Worm (Caenorhabditis elegans) whole organism, late embryonic: ENCODE data around the gene nhr-60.

Source experiments
- C38D4.7 ChIP-seq: fragments of 200-800 bp; sonication (Bioruptor generic); optimal IDR thresholded peaks from 2 replicates; lab custom pipeline; 2018; ENCODE audit warnings: mild to moderate bottlenecking, missing genetic modification characterization, moderate library complexity, missing compliant biosample characterization
- K02D7.2 ChIP-seq: sonication (generic microtip); optimal IDR thresholded peaks from 2 replicates; lab custom pipeline; 2017; ENCODE audit warnings: mild to moderate bottlenecking, missing genetic modification characterization, missing compliant biosample characterization
- Y22D7AL.16 ChIP-seq: sonication (generic microtip); optimal IDR thresholded peaks from 2 replicates; lab custom pipeline; 2016; ENCODE audit warnings: missing genetic modification characterization, missing compliant biosample characterization
- ahr-1 ChIP-seq: sonication (generic microtip); optimal IDR thresholded peaks from 2 replicates; lab custom pipeline; 2016; ENCODE audit warnings: missing genetic modification characterization, missing compliant biosample characterization
- ama-1 ChIP-seq: fragments of 150-350 bp; optimal IDR thresholded peaks from 2 replicates; lab custom pipeline; 2014
- ceh-19 ChIP-seq: fragments of 200-800 bp; sonication (Bioruptor generic); optimal IDR thresholded peaks from 2 replicates; lab custom pipeline; 2018; ENCODE audit warnings: mild to moderate bottlenecking, missing genetic modification characterization, missing compliant biosample characterization
- ceh-2 ChIP-seq: sonication (generic microtip); optimal IDR thresholded peaks from 2 replicates; lab custom pipeline; 2016; ENCODE audit warnings: missing genotype, missing genetic modification characterization, missing compliant biosample characterization
- ceh-22 ChIP-seq: sonication (generic microtip); optimal IDR thresholded peaks from 2 replicates; lab custom pipeline; 2017; ENCODE audit warnings: missing biosample characterization, missing genetic modification characterization
- ceh-24 ChIP-seq: sonication (generic microtip); optimal IDR thresholded peaks from 2 replicates; lab custom pipeline; 2016; ENCODE audit warnings: mild to moderate bottlenecking, missing genetic modification characterization, missing compliant biosample characterization
- ceh-34 ChIP-seq: sonication (generic microtip); optimal IDR thresholded peaks from 2 replicates; lab custom pipeline; 2016; ENCODE audit warnings: mild to moderate bottlenecking, missing genetic modification characterization, missing compliant biosample characterization
- ceh-45 ChIP-seq: fragments of 200-800 bp; sonication (Bioruptor generic); IDR thresholded peaks from 2 replicates; pipeline ENCODE4 v1.3.6; 2022; ENCODE audit warnings: missing genetic modification reagents, missing genetic modification characterization, missing compliant biosample characterization
- ceh-9 ChIP-seq: sonication (generic microtip); optimal IDR thresholded peaks from 2 replicates; lab custom pipeline; 2016; ENCODE audit warnings: mild to moderate bottlenecking, missing genetic modification characterization, inconsistent platforms, missing compliant biosample characterization
- che-1 ChIP-seq: sonication (generic microtip); optimal IDR thresholded peaks from 2 replicates; lab custom pipeline; 2016; ENCODE audit warnings: mild to moderate bottlenecking, missing genetic modification characterization, missing compliant biosample characterization
- dmd-4 ChIP-seq: sonication (generic microtip); optimal IDR thresholded peaks from 2 replicates; lab custom pipeline; 2016; ENCODE audit warnings: borderline replicate concordance, missing genetic modification characterization, missing compliant biosample characterization
- dve-1 ChIP-seq: sonication (generic microtip); optimal IDR thresholded peaks from 2 replicates; lab custom pipeline; 2017; ENCODE audit warnings: antibody characterized with exemption, mild to moderate bottlenecking, missing genetic modification characterization, missing compliant biosample characterization
- eyg-1 ChIP-seq: sonication (generic microtip); optimal IDR thresholded peaks from 2 replicates; lab custom pipeline; 2016; ENCODE audit warnings: missing genotype, missing genetic modification characterization, missing compliant biosample characterization
- fax-1 ChIP-seq: sonication (generic microtip); optimal IDR thresholded peaks from 2 replicates; lab custom pipeline; 2016; ENCODE audit warnings: missing genotype, missing genetic modification characterization, missing compliant biosample characterization
- fkh-10 ChIP-seq: fragments of 150-350 bp; optimal IDR thresholded peaks from 2 replicates; lab custom pipeline; 2014; ENCODE audit warnings: missing biosample characterization, missing genetic modification reagents, missing genetic modification characterization
- fkh-6 ChIP-seq: sonication (generic microtip); optimal IDR thresholded peaks from 2 replicates; lab custom pipeline; 2016; ENCODE audit warnings: missing genetic modification characterization, missing compliant biosample characterization
- hlh-30 ChIP-seq: sonication (generic microtip); optimal IDR thresholded peaks from 2 replicates; lab custom pipeline; 2017; ENCODE audit warnings: antibody characterized with exemption, missing genetic modification characterization, missing compliant biosample characterization; ENCODE audit not compliant: insufficient read depth
- hlh-6 ChIP-seq: sonication (generic microtip); optimal IDR thresholded peaks from 2 replicates; lab custom pipeline; 2016; ENCODE audit warnings: missing genotype, missing genetic modification characterization, missing compliant biosample characterization
- hlh-8 ChIP-seq: sonication (generic microtip); optimal IDR thresholded peaks from 2 replicates; lab custom pipeline; 2016; ENCODE audit warnings: missing genotype, missing genetic modification characterization, missing compliant biosample characterization
- lim-6 ChIP-seq: sonication (generic microtip); optimal IDR thresholded peaks from 2 replicates; lab custom pipeline; 2016; ENCODE audit warnings: missing genetic modification characterization, missing compliant biosample characterization
- lin-11 ChIP-seq: fragments of 200-800 bp; sonication (Bioruptor generic); optimal IDR thresholded peaks from 2 replicates; lab custom pipeline; 2018; ENCODE audit warnings: mild to moderate bottlenecking, missing genetic modification characterization, missing compliant biosample characterization
- mec-3 ChIP-seq: sonication (generic microtip); optimal IDR thresholded peaks from 2 replicates; lab custom pipeline; 2016; ENCODE audit warnings: borderline replicate concordance, missing genetic modification characterization, missing compliant biosample characterization
- nfya-1 ChIP-seq: sonication (generic microtip); optimal IDR thresholded peaks from 2 replicates; lab custom pipeline; 2017; ENCODE audit warnings: missing genetic modification characterization, mild to moderate bottlenecking, missing compliant biosample characterization, antibody characterized with exemption, moderate library complexity
- npax-4 ChIP-seq: sonication (generic microtip); optimal IDR thresholded peaks from 2 replicates; lab custom pipeline; 2016; ENCODE audit warnings: missing genetic modification characterization, missing compliant biosample characterization
- pag-3 ChIP-seq: sonication (generic microtip); optimal IDR thresholded peaks from 2 replicates; lab custom pipeline; 2016; ENCODE audit warnings: missing compliant biosample characterization, missing genetic modification characterization, borderline replicate concordance
- pat-9 ChIP-seq: fragments of 200-800 bp; sonication (Bioruptor generic); optimal IDR thresholded peaks from 2 replicates; lab custom pipeline; 2018; ENCODE audit warnings: mild to moderate bottlenecking, missing genetic modification characterization, moderate library complexity, missing compliant biosample characterization
- pha-2 ChIP-seq: sonication (generic microtip); optimal IDR thresholded peaks from 2 replicates; lab custom pipeline; 2017; ENCODE audit warnings: mild to moderate bottlenecking, missing genetic modification characterization, missing compliant biosample characterization
- pha-4 ChIP-seq: fragments of 150-350 bp; optimal IDR thresholded peaks from 2 replicates; lab custom pipeline; 2018; ENCODE audit warnings: missing biosample characterization, missing genetic modification reagents, missing genetic modification characterization
- pqm-1 ChIP-seq: sonication (generic microtip); optimal IDR thresholded peaks from 2 replicates; lab custom pipeline; 2016; ENCODE audit warnings: missing genetic modification characterization, missing compliant biosample characterization
- sdc-2 ChIP-seq: sonication (generic microtip); optimal IDR thresholded peaks from 2 replicates; lab custom pipeline; 2016; ENCODE audit warnings: missing genotype, missing genetic modification characterization, missing compliant biosample characterization
- sox-2 ChIP-seq: fragments of 200-800 bp; sonication (Bioruptor generic); IDR thresholded peaks from 2 replicates; pipeline ENCODE4 v1.3.6; 2022; ENCODE audit warnings: missing genetic modification reagents, missing genetic modification characterization, missing compliant biosample characterization
- sox-4 ChIP-seq: sonication (generic microtip); optimal IDR thresholded peaks from 2 replicates; lab custom pipeline; 2017; ENCODE audit warnings: mild to moderate bottlenecking, missing genetic modification characterization, inconsistent platforms, missing compliant biosample characterization
- syd-9 ChIP-seq: sonication (generic microtip); optimal IDR thresholded peaks from 2 replicates; lab custom pipeline; 2016; ENCODE audit warnings: mild to moderate bottlenecking, missing genetic modification characterization, moderate library complexity, missing compliant biosample characterization
- tbx-2 ChIP-seq: sonication (generic microtip); optimal IDR thresholded peaks from 2 replicates; lab custom pipeline; 2016; ENCODE audit warnings: missing genetic modification characterization, missing compliant biosample characterization
- tbx-7 ChIP-seq: sonication (generic microtip); optimal IDR thresholded peaks from 2 replicates; lab custom pipeline; 2016; ENCODE audit warnings: missing genotype, missing genetic modification characterization, missing compliant biosample characterization
- unc-55 ChIP-seq: sonication (generic microtip); optimal IDR thresholded peaks from 2 replicates; lab custom pipeline; 2017; ENCODE audit warnings: missing biosample characterization, missing genetic modification reagents, missing genetic modification characterization
- unc-86 ChIP-seq: sonication (generic microtip); optimal IDR thresholded peaks from 2 replicates; lab custom pipeline; 2016; ENCODE audit warnings: missing genetic modification characterization, missing compliant biosample characterization
- zip-5 ChIP-seq: sonication (generic microtip); optimal IDR thresholded peaks from 2 replicates; lab custom pipeline; 2016; ENCODE audit warnings: missing genetic modification characterization, missing compliant biosample characterization
- ztf-16 ChIP-seq: sonication (generic microtip); optimal IDR thresholded peaks from 2 replicates; lab custom pipeline; 2017; ENCODE audit warnings: missing genetic modification characterization, missing compliant biosample characterization

Gene nhr-60

DNA sequence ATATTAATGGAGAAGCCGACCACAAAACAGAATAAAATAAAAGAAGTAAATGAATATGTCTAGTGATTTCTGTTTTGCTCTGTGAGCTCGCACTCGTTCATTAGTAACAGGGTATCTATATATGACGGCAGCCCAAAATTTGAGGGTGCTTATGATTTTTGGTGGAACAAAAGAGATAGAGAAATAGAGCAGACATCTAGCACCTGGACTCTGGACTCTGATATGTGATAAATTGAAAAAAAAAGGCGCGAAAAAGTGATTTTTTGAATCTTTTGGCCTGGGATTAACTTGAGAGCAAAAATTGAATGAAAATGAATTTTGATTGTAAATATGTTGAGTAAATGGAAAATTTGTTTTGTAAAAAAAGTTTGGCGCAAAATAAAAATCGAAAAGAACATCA, 3.6 kb upstream of the nhr-60 start, which contains the start of gene nhr-283:
Gene nhr-283, minus strand, starts transcription at position 101 of the 400 bp plus-strand sequence.
- TF ChIP-seq pat-9 (tag; lab: Kevin White, UChicago) (no peak), fkh-6 (tag; lab: Kevin White, UChicago) (no peak), pqm-1 (tag; lab: Kevin White, UChicago) (no peak), unc-55 (no peak), pha-2 (tag; lab: Kevin White, UChicago) (no peak), fkh-10 (GFP tag; lab: Kevin White, UChicago) (no peak), Y22D7AL.16 (tag; lab: Kevin White, UChicago) (no peak), zip-5 (tag; lab: Kevin White, UChicago) (no peak), K02D7.2 (tag; lab: Kevin White, UChicago) (no peak), C38D4.7 (GFP tag; lab: Kevin White, UChicago) (no peak), ceh-34 (no peak), ztf-16 (no peak), pha-4 (tag; lab: Kevin White, UChicago) (no peak), dve-1 (tag; lab: Kevin White, UChicago) (no peak), ama-1 (lab: Kevin White, UChicago) (no peak)

DNA sequence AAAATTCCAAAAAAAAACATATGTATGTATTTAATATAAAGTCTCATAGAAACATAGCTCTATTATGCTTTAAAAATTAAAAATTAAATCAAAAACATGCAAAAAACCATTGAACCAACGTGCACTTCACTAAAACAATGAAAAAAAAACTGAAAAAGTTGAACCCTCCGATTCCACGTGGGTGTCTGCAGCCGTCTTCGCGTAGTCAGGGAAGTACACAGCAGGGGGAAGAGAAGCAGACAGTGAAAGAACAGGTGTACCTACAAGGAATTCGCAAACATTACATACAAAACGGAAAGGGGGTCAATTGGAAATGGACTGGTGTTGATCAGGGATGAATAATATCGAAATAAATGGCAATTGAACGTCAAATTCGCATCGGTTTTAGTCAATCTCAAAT, 900 bp upstream of the nhr-60 start:
- no peak for TF ChIP-seq pha-2 (tag; lab: Kevin White, UChicago)
- TF ChIP-seq, all 69 proteins: peak for 0

DNA sequence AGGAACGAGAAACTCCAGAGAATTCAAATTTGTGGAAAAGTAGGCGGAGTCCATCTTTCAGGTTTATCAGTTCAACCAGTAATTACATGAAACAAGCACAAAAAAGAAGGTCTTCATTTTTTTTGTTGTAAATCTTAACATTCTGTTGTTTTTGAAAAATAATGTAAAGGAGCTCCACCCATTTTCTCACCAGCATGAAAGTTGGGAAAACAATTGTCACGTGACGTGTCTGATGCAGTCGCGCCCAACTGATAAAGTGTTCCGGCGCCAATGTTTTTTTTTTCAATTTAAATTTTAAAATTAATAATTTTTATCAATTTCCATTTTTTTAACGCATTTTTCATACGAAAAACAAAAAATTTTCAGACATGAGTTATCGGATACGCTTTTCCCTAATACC, 4.0 kb downstream of the nhr-60 start, which contains the start of gene F57A10.4:
Gene F57A10.4, plus strand, starts transcription at position 367 of the 400 bp plus-strand sequence.
- TF ChIP-seq tbx-2 (tag; lab: Kevin White, UChicago): no peak
- no peak for TF ChIP-seq hlh-30 (tag; lab: Kevin White, UChicago)
- no peak for TF ChIP-seq C38D4.7 (GFP tag; lab: Kevin White, UChicago)
- TF ChIP-seq pat-9 (tag; lab: Kevin White, UChicago): no peak
- TF ChIP-seq pag-3 (tag; lab: Kevin White, UChicago): no peak

DNA sequence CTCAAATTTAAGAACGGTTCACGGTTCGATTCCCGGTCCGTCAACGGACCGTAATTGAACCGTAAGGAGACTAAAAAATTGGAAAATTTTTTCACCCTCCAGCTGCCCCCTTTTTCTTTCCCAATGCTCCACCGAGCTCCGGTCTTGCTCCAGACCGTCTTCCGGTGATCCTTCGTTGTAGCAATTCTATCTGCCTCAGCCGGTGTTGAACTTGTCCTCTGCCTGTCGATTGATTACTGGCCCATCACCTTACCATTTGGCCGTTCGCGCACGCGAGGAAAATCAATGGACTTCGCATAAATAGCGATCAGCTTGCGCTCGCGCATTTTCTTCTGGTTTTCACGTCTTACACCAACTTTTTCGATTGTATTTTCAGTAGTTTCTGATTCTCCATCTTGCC, 5.7 kb downstream of the nhr-60 start:
- TF ChIP-seq ceh-45: 0 out of 2 replicates have a peak, but pooled peaks have one; percentile 37

DNA sequence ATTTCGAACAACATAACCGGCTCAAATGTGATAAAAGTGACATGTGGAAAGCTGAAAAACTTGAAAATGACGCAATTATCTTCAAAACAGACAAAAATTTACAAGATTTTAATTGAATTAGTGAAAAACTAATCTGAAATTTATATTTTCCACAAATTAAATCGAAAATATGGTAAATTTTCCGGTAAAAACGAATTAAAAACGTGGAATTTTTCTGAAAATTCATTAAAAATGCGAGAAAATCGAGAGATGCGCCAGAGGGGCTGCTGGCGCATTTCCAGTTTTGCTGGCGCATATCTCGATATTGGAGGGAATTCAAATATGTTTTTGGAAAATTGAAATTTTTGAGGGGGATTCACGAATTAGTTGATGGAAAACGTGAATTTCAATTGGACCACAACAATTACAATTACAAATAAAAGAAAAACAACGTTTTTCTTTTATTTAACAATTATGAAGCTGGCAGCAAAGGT, 6.9 kb downstream of the nhr-60 start, which contains the start of the genes haf-3 and F57A10.2:
Gene haf-3, minus strand, starts transcription at position 51 of the 473 bp plus-strand sequence.
Gene F57A10.2, plus strand, starts transcription at position 454 of the 473 bp plus-strand sequence.
- TF ChIP-seq tbx-2 (tag; lab: Kevin White, UChicago) (no peak), unc-86 (tag; lab: Kevin White, UChicago) (peak; percentile 46), ztf-16 (peak; percentile 10), nfya-1 (peak; percentile 77), ceh-22 (no peak), hlh-8 (tag; lab: Kevin White, UChicago) (no peak), dve-1 (tag; lab: Kevin White, UChicago) (peak; percentile 52), ceh-2 (tag; lab: Kevin White, UChicago) (no peak), fax-1 (tag; lab: Kevin White, UChicago) (no peak), eyg-1 (no peak), pha-4 (tag; lab: Kevin White, UChicago) (no peak), sdc-2 (no peak), mec-3 (no peak), npax-4 (no peak), K02D7.2 (tag; lab: Kevin White, UChicago) (no peak), pag-3 (tag; lab: Kevin White, UChicago) (no peak), sox-4 (tag; lab: Kevin White, UChicago) (no peak), pha-2 (tag; lab: Kevin White, UChicago) (no peak), zip-5 (tag; lab: Kevin White, UChicago) (no peak), hlh-6 (no peak), che-1 (tag; lab: Kevin White, UChicago) (no peak), ceh-24 (tag; lab: Kevin White, UChicago) (no peak), syd-9 (tag; lab: Kevin White, UChicago) (no peak), lin-11 (tag; lab: Kevin White, UChicago) (peak; percentile 10), ahr-1 (tag; lab: Kevin White, UChicago) (no peak), lim-6 (no peak), Y22D7AL.16 (tag; lab: Kevin White, UChicago) (no peak), tbx-7 (tag; lab: Kevin White, UChicago) (no peak), pqm-1 (tag; lab: Kevin White, UChicago) (no peak), dmd-4 (tag; lab: Kevin White, UChicago) (no peak), sox-2 (GFP tag; lab: Robert Waterston, UW) (no peak), ceh-19 (GFP tag; lab: Kevin White, UChicago) (no peak), pat-9 (tag; lab: Kevin White, UChicago) (peak; percentile 14), unc-55 (peak; percentile 39), ceh-9 (no peak)
